Worm (Caenorhabditis elegans) whole organism, late embryonic: Measurements from ENCODE around the gene F41E6.1.

ENCODE experiments used
- hlh-13 ChIP-seq: fragments of 200-800 bp; sonication (Bioruptor generic); optimal IDR thresholded peaks from 2 replicates; lab custom pipeline; 2018; ENCODE audit warnings: mild to moderate bottlenecking, missing genetic modification characterization, missing compliant biosample characterization
- nfya-1 ChIP-seq: sonication (generic microtip); optimal IDR thresholded peaks from 2 replicates; lab custom pipeline; 2017; ENCODE audit warnings: missing genetic modification characterization, mild to moderate bottlenecking, missing compliant biosample characterization, antibody characterized with exemption, moderate library complexity
- nhr-11 ChIP-seq: fragments of 150-350 bp; optimal IDR thresholded peaks from 2 replicates; lab custom pipeline; 2014; ENCODE audit warnings: missing biosample characterization, missing genetic modification characterization
- pag-3 ChIP-seq: sonication (generic microtip); optimal IDR thresholded peaks from 2 replicates; lab custom pipeline; 2016; ENCODE audit warnings: missing compliant biosample characterization, missing genetic modification characterization, borderline replicate concordance
- pha-4 ChIP-seq: fragments of 150-350 bp; optimal IDR thresholded peaks from 2 replicates; lab custom pipeline; 2018; ENCODE audit warnings: missing biosample characterization, missing genetic modification reagents, missing genetic modification characterization
- pqm-1 ChIP-seq: sonication (generic microtip); optimal IDR thresholded peaks from 2 replicates; lab custom pipeline; 2016; ENCODE audit warnings: missing genetic modification characterization, missing compliant biosample characterization
- ztf-16 ChIP-seq: sonication (generic microtip); optimal IDR thresholded peaks from 2 replicates; lab custom pipeline; 2017; ENCODE audit warnings: missing genetic modification characterization, missing compliant biosample characterization

DNA sequence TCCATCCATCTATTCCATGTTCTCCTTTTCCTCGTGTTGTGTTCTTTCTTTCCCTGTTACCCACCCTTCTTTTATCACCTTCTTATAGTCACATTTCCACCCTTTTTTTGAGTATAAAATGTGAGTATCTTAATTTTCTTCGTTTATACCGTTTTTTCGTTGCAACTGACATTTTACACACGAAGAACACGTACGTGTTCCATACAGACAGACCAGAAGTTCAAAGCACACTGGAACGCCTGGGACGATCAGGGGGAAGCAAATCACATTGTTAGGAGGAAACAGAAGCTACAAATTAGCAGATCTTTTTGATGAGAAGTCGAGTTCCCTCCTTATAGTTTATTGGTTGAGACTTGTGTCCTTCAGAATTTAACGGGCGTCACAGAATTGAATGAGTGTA is 6.7 kb upstream of the F41E6.1 start:
- no peak for TF ChIP-seq nhr-11 (tag; lab: Kevin White, UChicago)
- TF ChIP-seq ztf-16 (tag; lab: Kevin White, UChicago) = no peak
- no peak for TF ChIP-seq nfya-1
- TF ChIP-seq pqm-1 = no peak
- no peak for TF ChIP-seq pha-4 (tag; lab: Kevin White, UChicago)
- TF ChIP-seq pag-3 = no peak
- no peak for TF ChIP-seq hlh-13 (GFP tag; lab: Kevin White, UChicago)
